Worm (Caenorhabditis elegans) whole organism, L4 larva: Measurements from ENCODE around the gene btb-20.

Experiments used
- ZK546.5 ChIP-seq, 2 experiments: sonication (generic microtip); optimal IDR thresholded peaks; 2 replicates each; lab custom pipeline; 2017; ENCODE audit warnings: missing biosample characterization in 2 of 2, missing genetic modification characterization in 2 of 2
- ceh-82 ChIP-seq: sonication (generic microtip); optimal IDR thresholded peaks from 2 replicates; lab custom pipeline; 2017; ENCODE audit warnings: missing biosample characterization, missing genetic modification characterization
- hlh-30 ChIP-seq: sonication (generic microtip); optimal IDR thresholded peaks from 2 replicates; lab custom pipeline; 2017; ENCODE audit warnings: antibody characterized with exemption, mild to moderate bottlenecking, missing genetic modification characterization, missing compliant biosample characterization; ENCODE audit not compliant: insufficient read depth
- nhr-25 ChIP-seq: sonication (generic microtip); optimal IDR thresholded peaks from 2 replicates; lab custom pipeline; 2017; ENCODE audit warnings: missing genetic modification characterization, mild to moderate bottlenecking, missing compliant biosample characterization, antibody characterized with exemption, moderate library complexity, borderline replicate concordance; ENCODE audit not compliant: insufficient read depth
- nhr-41 ChIP-seq: fragments of 200-800 bp; sonication (Bioruptor generic); IDR thresholded peaks from 2 replicates; pipeline ENCODE4 v1.3.6; 2022; ENCODE audit warnings: missing genetic modification reagents, missing genetic modification characterization, missing compliant biosample characterization
- saeg-2 ChIP-seq: fragments of 200-800 bp; sonication (Bioruptor generic); IDR thresholded peaks from 2 replicates; pipeline ENCODE4 v1.3.6; 2022; ENCODE audit warnings: missing genetic modification reagents, missing genetic modification characterization, missing compliant biosample characterization
- zag-1 ChIP-seq: fragments of 150-350 bp; optimal IDR thresholded peaks from 2 replicates; lab custom pipeline; 2014; ENCODE audit warnings: missing biosample characterization, missing genetic modification characterization

ce11 chrII:14479583-14480245 is 43.6 kb downstream of the btb-20 start, which contains the start of gene C13B4.1:
- TF ChIP-seq nhr-41 (GFP tag; lab: Robert Waterston, UW) (no peak), ceh-82 (tag; lab: Kevin White, UChicago) (no peak), zag-1 (no peak), nhr-25 (tag; lab: Kevin White, UChicago) (no peak), ZK546.5 (tag; optimal IDR thresholded peaks at IDR 0.05; lab: Kevin White, UChicago) (no peak), hlh-30 (no peak), saeg-2 (no peak)
